Worm (Caenorhabditis elegans): ENCODE data around the gene T26E4.4.
"Not testable (repeated sequence)": the region's sequence is repeated elsewhere in the genome, so short reads cannot be mapped to it uniquely, and the experiment has no call there.

The T26E4.4 gene

DNA sequence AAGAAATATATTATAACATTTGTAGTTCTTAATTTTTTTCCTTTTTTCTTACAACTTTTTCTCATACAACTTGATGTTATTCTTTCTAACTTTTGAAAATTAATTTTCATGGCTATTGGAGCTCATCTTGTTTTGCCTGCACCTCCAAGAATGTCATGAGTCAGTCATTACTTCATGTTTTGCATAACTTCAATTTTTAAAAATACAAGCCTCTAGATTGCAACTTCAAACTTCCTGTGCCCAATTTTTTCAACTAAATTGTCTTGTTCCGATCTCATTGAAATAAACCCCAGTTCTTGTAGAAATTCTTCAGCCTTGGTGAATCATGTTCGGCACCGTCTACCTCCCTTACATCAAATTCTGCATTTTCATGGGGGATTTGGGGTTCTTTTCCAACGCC is 33.9 kb downstream of the T26E4.4 start, which contains the start of gene str-9:
TSS of gene str-9 (plus strand) at position 301 of the 400 bp plus-strand sequence.
- TF ChIP-seq nhr-43 (tag; optimal IDR thresholded peaks at IDR 0.05; ENCODE audit: poor library complexity, severe bottlenecking) (no peak), lsy-12 (tag; optimal IDR thresholded peaks at IDR 0.05) (no peak), nhr-28 (tag; optimal IDR thresholded peaks at IDR 0.05) (no peak)

DNA sequence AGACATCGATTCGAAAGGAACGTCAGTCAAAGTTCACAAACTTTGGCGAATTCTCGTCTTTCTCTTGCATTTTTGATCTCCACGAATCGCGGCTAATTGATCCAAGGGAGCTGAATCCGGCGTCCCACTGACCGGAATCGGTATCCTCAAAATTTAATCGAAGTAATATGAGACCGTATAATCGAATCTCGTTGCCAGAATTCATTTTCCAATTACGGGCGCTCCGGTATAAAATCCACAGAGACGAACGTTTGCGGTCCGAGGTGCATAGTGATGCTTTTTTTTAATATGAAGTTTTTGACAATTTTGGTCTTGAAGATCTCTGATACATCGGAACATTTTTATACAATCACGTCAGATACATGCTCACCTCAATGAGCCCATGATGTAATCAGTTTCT is 34.7 kb downstream of the T26E4.4 start:
- TF ChIP-seq lsy-12 (tag; optimal IDR thresholded peaks at IDR 0.05) (no peak), aly-2 (tag; optimal IDR thresholded peaks at IDR 0.05) (no peak), nhr-12 (tag; optimal IDR thresholded peaks at IDR 0.05) (no peak), hmg-11 (tag; optimal IDR thresholded peaks at IDR 0.05) (no peak), ceh-16 (tag; optimal IDR thresholded peaks at IDR 0.05) (no peak), nhr-23 (tag; optimal IDR thresholded peaks at IDR 0.05) (no peak), R02D3.7 (tag; optimal IDR thresholded peaks at IDR 0.05) (no peak), unc-62 (GFP tag; optimal IDR thresholded peaks at IDR 0.05) (no peak), nfya-1 (tag; optimal IDR thresholded peaks at IDR 0.05; ENCODE audit: insufficient read depth) (no peak), tbx-2 (tag; optimal IDR thresholded peaks at IDR 0.05) (no peak), lin-15B (tag; optimal IDR thresholded peaks at IDR 0.05) (no peak), zag-1 (tag; optimal IDR thresholded peaks at IDR 0.05) (no peak), sea-2 (GFP tag; optimal IDR thresholded peaks at IDR 0.05) (no peak), ztf-11 (tag; optimal IDR thresholded peaks at IDR 0.05) (no peak), egl-27 (tag; optimal IDR thresholded peaks at IDR 0.05) (no peak), nhr-237 (tag; optimal IDR thresholded peaks at IDR 0.05) (no peak)

DNA sequence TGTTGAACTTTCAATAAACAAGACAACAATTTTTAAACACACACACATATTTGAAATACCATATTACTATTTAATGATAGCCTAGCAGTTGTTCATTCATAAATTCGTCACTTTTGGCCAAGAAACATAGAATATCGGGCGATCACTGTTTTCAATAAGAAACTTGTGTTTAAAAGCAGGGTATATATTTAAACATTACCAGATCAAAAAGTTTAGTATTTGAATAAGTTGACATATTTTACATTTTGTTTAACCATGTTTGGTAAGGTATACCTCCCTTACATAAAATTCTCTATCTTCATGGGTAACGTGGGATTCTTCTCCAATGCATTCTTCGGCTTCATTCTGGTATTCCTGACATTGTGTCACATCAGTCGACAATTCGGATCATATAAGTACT is 37.6 kb downstream of the T26E4.4 start, which contains the start of gene str-8:
TSS of gene str-8 (plus strand) at position 301 of the 400 bp plus-strand sequence.
- TF ChIP-seq eor-1, elt-3, skn-1 (tag; optimal IDR thresholded peaks at IDR 0.05): not testable (repeated sequence)

DNA sequence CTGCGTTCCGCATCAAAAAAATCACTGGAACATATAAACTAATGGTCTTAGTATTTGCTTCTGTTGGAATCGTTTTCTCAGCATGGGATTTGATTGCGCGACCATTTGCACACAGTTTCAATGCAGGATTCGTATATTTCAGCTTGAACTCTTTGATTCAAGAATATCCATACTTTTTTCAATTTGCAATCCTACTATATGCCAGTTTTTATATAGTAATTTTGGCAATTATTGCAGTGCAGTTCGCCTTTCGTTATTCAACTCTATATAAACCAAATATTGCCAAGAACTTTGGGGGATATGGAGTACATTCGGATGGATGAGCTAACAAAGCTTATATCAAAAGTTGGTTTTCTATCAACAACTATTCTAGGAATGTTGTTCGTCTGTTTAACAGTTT is 39.4 kb downstream of the T26E4.4 start, which contains the start of gene str-5:
TSS of gene str-5 (plus strand) at position 301 of the 400 bp plus-strand sequence.
- TF ChIP-seq daf-12 (tag; optimal IDR thresholded peaks at IDR 0.05); fkh-10 (GFP tag; optimal IDR thresholded peaks at IDR 0.05); nhr-12 (tag; optimal IDR thresholded peaks at IDR 0.05): not testable (repeated sequence)

- TF ChIP-seq hmg-11 (tag; optimal IDR thresholded peaks at IDR 0.05) (no peak), R02D3.7 (tag; optimal IDR thresholded peaks at IDR 0.05) (no peak), tbx-2 (tag; optimal IDR thresholded peaks at IDR 0.05) (no peak), snpc-4 (tag; optimal IDR thresholded peaks at IDR 0.05) (no peak), ztf-11 (tag; optimal IDR thresholded peaks at IDR 0.05) (no peak), nhr-77 (tag; optimal IDR thresholded peaks at IDR 0.05) (no peak), nhr-43 (tag; optimal IDR thresholded peaks at IDR 0.05; ENCODE audit: poor library complexity, severe bottlenecking) (no peak), nhr-67 (tag; optimal IDR thresholded peaks at IDR 0.05) (no peak), mml-1 (tag; optimal IDR thresholded peaks at IDR 0.05) (no peak), nfya-1 (tag; optimal IDR thresholded peaks at IDR 0.05; ENCODE audit: insufficient read depth) (no peak), ztf-4 (tag; optimal IDR thresholded peaks at IDR 0.05) (no peak), pha-4 (tag; optimal IDR thresholded peaks at IDR 0.05) (no peak), ceh-16 (tag; optimal IDR thresholded peaks at IDR 0.05) (no peak), jun-1 (tag; optimal IDR thresholded peaks at IDR 0.05) (no peak)
Observed at ce11 chrV:15752049-15752448, 40.3 kb downstream of the T26E4.4 start, which contains the start of gene str-43. str-43 (minus strand) TSS chrV:15752149.

DNA sequence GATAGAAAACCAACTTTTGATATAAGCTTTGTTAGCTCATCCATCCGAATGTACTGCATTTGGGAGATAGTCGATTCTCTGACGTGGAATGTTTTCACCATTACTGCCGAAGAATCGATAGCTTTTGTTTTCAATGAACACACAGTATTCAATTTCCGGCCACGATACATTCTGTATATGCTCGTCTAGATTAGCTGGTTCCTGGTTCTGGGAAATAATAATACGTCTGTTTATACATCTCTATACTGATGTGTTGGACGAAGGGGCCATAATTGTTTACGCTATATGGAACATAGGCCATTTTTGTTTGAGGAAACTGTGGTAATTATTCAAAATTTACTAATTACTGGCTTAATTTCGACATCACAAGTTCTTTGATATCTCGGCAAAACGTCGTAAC is 42.2 kb downstream of the T26E4.4 start, which contains the start of gene str-6:
TSS of gene str-6 (minus strand) at position 101 of the 400 bp plus-strand sequence.
- no peak for TF ChIP-seq fkh-10 (GFP tag; optimal IDR thresholded peaks at IDR 0.05)
- TF ChIP-seq sea-2 (GFP tag; optimal IDR thresholded peaks at IDR 0.05) = no peak
- TF ChIP-seq snpc-4 (tag; optimal IDR thresholded peaks at IDR 0.05) = no peak
- no peak for TF ChIP-seq nhr-67 (tag; optimal IDR thresholded peaks at IDR 0.05)

Data from whole organism, L3 larva.